Worm (Caenorhabditis elegans): Measurements from ENCODE around the gene dhs-27.

- TF ChIP-seq pat-9 (tag; optimal IDR thresholded peaks at IDR 0.05) = peak; percentile 80
- no peak for TF ChIP-seq nhr-11 (tag; optimal IDR thresholded peaks at IDR 0.05)
- TF ChIP-seq K09A11.1 (tag; optimal IDR thresholded peaks at IDR 0.05; ENCODE audit: insufficient read depth) = peak; percentile 71
- TF ChIP-seq ceh-24 (tag; optimal IDR thresholded peaks at IDR 0.05) = peak; percentile 79
- TF ChIP-seq pha-4 (tag; optimal IDR thresholded peaks at IDR 0.05) = no peak
Observed at ce11 chrX:3371264-3371663, 43.2 kb downstream of the dhs-27 start.

Data from whole organism, late embryonic.